Worm (Caenorhabditis elegans) whole organism, L4/young adult: ENCODE measurements around the gene chs-2.

Experiments
- dao-5 ChIP-seq: sonication (generic microtip); optimal IDR thresholded peaks from 2 replicates; lab custom pipeline; 2016; ENCODE audit warnings: missing genotype, missing genetic modification characterization, moderate library complexity, missing compliant biosample characterization
- him-1 ChIP-seq: sonication (generic microtip); optimal IDR thresholded peaks from 2 replicates; lab custom pipeline; 2016; ENCODE audit warnings: missing genotype, missing genetic modification reagents, missing genetic modification characterization, missing compliant biosample characterization

- TF ChIP-seq him-1 (tag; lab: Kevin White, UChicago) (no peak), dao-5 (tag; lab: Kevin White, UChicago) (no peak)
Observed at ce11 chrII:173679-174078, 23.1 kb upstream of the chs-2 start, which contains the start of gene T01D1.7.
